Fruit fly (Drosophila melanogaster): Measurements from ENCODE around the gene Strip.

The Strip gene

DNA sequence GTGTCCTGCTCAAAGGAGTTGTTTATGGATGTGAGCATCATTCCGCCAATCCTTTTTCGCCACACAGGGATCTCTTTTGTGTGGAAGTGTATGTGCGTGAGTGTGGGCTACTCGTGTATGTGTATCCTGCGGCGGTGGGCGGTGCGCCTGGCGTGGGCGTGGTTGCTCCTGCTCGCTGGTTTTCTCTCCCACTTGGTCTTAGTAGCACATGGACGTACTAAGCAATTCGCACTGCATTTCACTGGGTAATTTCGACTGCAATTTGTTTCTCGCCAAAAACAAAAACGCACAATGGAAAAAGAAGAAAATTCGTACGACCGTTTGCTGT is 3.1 kb downstream of the Strip start:
- TF ChIP-seq Rel (GFP tag; optimal IDR thresholded peaks at IDR 0.05), result no peak
- no peak for TF ChIP-seq Rel (tag; optimal IDR thresholded peaks at IDR 0.05)

DNA sequence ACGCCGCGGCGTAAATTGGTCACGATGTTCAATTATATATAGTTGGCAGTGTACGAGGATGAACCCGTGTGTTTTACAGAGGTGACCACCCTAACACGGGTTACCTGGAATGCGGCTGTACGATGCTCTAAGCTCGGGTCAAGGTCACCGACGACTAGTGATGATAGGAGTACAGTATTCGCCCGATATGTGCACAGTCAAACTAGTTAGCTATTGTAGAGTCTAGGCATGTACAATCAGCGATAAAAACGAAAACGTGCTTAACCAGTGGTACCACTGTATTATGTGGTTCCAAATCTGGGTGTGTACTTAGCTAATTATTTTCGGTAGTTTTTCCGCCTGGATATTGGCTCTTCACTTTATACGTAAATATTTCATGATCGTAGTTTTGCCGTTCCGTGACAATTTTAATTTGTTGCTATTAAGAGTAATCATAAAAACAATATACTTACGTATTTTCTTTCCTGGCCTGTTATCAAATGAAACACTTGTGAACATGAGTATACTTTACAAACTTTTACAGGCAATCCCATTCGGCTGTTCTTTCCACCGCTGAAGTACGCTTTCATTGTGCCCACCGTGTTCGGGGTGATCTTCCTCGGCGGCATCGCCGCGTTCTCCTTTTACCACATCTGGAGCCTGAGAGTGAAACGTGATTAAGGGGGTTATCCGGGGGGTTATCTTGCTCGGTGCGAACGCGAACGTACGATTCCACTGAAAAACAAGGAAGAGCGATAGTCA is 8.5 kb downstream of the Strip start:
- TF ChIP-seq br (GFP tag; optimal IDR thresholded peaks at IDR 0.05), result peak; percentile 28
- TF ChIP-seq Jra (GFP tag; optimal IDR thresholded peaks at IDR 0.05), result peak; percentile 1
- peak in 1 of 2 experiments; percentile 5 for TF ChIP-seq foxo (GFP tag; optimal IDR thresholded peaks at IDR 0.05)
- TF ChIP-seq Mio (GFP tag; optimal IDR thresholded peaks at IDR 0.05), result no peak
- TF ChIP-seq Rel (GFP tag; optimal IDR thresholded peaks at IDR 0.05), result no peak
- peak; percentile 87 for TF ChIP-seq Rel (tag; optimal IDR thresholded peaks at IDR 0.05)
- peak; percentile 1 for TF ChIP-seq Sp1 (GFP tag; optimal IDR thresholded peaks at IDR 0.05)
- TF ChIP-seq jim (GFP tag; optimal IDR thresholded peaks at IDR 0.05), result no peak
- peak; percentile 29 for TF ChIP-seq rgr (GFP tag; optimal IDR thresholded peaks at IDR 0.05)

- no peak for TF ChIP-seq Rel (GFP tag; optimal IDR thresholded peaks at IDR 0.05)
- TF ChIP-seq Rel (tag; optimal IDR thresholded peaks at IDR 0.05), result peak; percentile 63
- peak; percentile 76 for TF ChIP-seq fru (GFP tag; optimal IDR thresholded peaks at IDR 0.05)
- peak; percentile 77 for TF ChIP-seq rgr (GFP tag; optimal IDR thresholded peaks at IDR 0.05)
- TF ChIP-seq Hr83 (GFP tag; optimal IDR thresholded peaks at IDR 0.05; ENCODE audit: poor library complexity, severe bottlenecking), result peak; percentile 18
- peak; percentile 70 for TF ChIP-seq ey (GFP tag; optimal IDR thresholded peaks at IDR 0.05)
- peak; percentile 53 for TF ChIP-seq CG32264 (GFP tag; optimal IDR thresholded peaks at IDR 0.05)
- TF ChIP-seq br (GFP tag; optimal IDR thresholded peaks at IDR 0.05), result peak; percentile 74
- no peak for TF ChIP-seq Hr78 (GFP tag; optimal IDR thresholded peaks at IDR 0.05)
- peak; percentile 84 for TF ChIP-seq Jra (GFP tag; optimal IDR thresholded peaks at IDR 0.05)
- TF ChIP-seq sv (GFP tag; optimal IDR thresholded peaks at IDR 0.05), result peak; percentile 59
- TF ChIP-seq Dfd (GFP tag; optimal IDR thresholded peaks at IDR 0.05), result no peak
- TF ChIP-seq CG9705 (GFP tag; optimal IDR thresholded peaks at IDR 0.05), result peak; percentile 64
- no peak for TF ChIP-seq sage (GFP tag; optimal IDR thresholded peaks at IDR 0.05)
- peak; percentile 94 for TF ChIP-seq woc (GFP tag; optimal IDR thresholded peaks at IDR 0.05)
- peak; percentile 1 for TF ChIP-seq Mio (GFP tag; optimal IDR thresholded peaks at IDR 0.05)
- no peak for TF ChIP-seq dmrt93B (GFP tag; optimal IDR thresholded peaks at IDR 0.05)
- TF ChIP-seq psq (GFP tag; optimal IDR thresholded peaks at IDR 0.05), result peak; percentile 47
- TF ChIP-seq GATAd (GFP tag; optimal IDR thresholded peaks at IDR 0.05), result no peak
- TF ChIP-seq N (GFP tag; optimal IDR thresholded peaks at IDR 0.05), result no peak
- peak; percentile 61 for TF ChIP-seq OdsH (GFP tag; optimal IDR thresholded peaks at IDR 0.05)
- peak; percentile 61 for TF ChIP-seq Sp1 (GFP tag; optimal IDR thresholded peaks at IDR 0.05)
- TF ChIP-seq Myc (optimal IDR thresholded peaks at IDR 0.05), result peak; percentile 52
- TF ChIP-seq foxo (GFP tag; optimal IDR thresholded peaks at IDR 0.05), result peak in 1 of 2 experiments; percentile 80
- peak; percentile 77 for TF ChIP-seq HLH106 (tag; optimal IDR thresholded peaks at IDR 0.05)
- no peak for TF ChIP-seq tai (GFP tag; optimal IDR thresholded peaks at IDR 0.05)
- peak; percentile 27 for TF ChIP-seq dsf (GFP tag; optimal IDR thresholded peaks at IDR 0.05; ENCODE audit: borderline replicate concordance)
- peak; percentile 84 for TF ChIP-seq Hnf4 (GFP tag; optimal IDR thresholded peaks at IDR 0.05)
- TF ChIP-seq lola (GFP tag; optimal IDR thresholded peaks at IDR 0.05), result no peak
Observed at dm6 chr3L:3319223-3319643, 9.4 kb downstream of the Strip start, which contains the start of the genes PIG-C, CG12016 and Dpm2. Gene PIG-C (minus strand): TSS chr3L:3319232. Gene CG12016 (plus strand): TSS chr3L:3319555. Gene Dpm2 (plus strand): TSS chr3L:3319555.

DNA sequence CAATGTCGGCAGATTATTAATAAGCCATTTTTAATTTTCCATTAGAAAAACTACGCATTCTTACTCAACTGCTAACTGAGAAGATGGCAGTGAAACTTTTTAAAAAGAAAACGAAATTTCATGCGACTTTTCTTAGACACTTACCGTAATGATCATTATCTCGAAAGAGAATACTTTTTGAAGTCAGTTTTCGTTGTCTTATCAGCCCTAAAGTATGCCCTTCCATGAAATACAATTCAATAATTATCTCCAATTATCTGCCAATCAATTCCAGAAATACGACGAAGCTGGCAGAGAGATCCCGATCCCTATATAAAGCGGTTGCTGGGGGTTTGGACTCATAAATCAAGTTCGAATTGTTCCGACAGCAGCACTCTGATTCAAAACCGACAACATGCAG is 12.2 kb downstream of the Strip start, which contains the start of gene Drsl5:
Gene Drsl5, plus strand, starts transcription at position 341 of the 400 bp plus-strand sequence.
- TF ChIP-seq Myc (optimal IDR thresholded peaks at IDR 0.05) (peak; percentile 24), rgr (GFP tag; optimal IDR thresholded peaks at IDR 0.05) (no peak)

- TF ChIP-seq psq (GFP tag; optimal IDR thresholded peaks at IDR 0.05), result no peak
- TF ChIP-seq Myc (optimal IDR thresholded peaks at IDR 0.05), result peak; percentile 68
- TF ChIP-seq foxo (GFP tag; optimal IDR thresholded peaks at IDR 0.05), result no peak
- TF ChIP-seq Hnf4 (GFP tag; optimal IDR thresholded peaks at IDR 0.05), result peak; percentile 9
- TF ChIP-seq OdsH (GFP tag; optimal IDR thresholded peaks at IDR 0.05), result no peak
- no peak for TF ChIP-seq CrebA (GFP tag; optimal IDR thresholded peaks at IDR 0.05; ENCODE audit: borderline replicate concordance)
Observed at dm6 chr3L:3315288-3315687, 13.4 kb downstream of the Strip start, which contains the start of gene Drsl4. Gene Drsl4 (plus strand): TSS chr3L:3315620.

Data from whole organism, wandering third instar larva.